Worm (Caenorhabditis elegans) whole organism, young adult: ENCODE measurements around the gene C05D12.3.

ENCODE experiments used
- F23B12.7 ChIP-seq: sonication (generic microtip); optimal IDR thresholded peaks from 2 replicates; lab custom pipeline; 2017; ENCODE audit warnings: missing genetic modification characterization, mild to moderate bottlenecking, missing compliant biosample characterization, antibody characterized with exemption, moderate library complexity; ENCODE audit not compliant: insufficient read depth
- die-1 ChIP-seq: sonication (generic microtip); optimal IDR thresholded peaks from 2 replicates; lab custom pipeline; 2016; ENCODE audit warnings: missing genotype, mild to moderate bottlenecking, missing genetic modification characterization, missing compliant biosample characterization
- madf-6 ChIP-seq: fragments of 200-800 bp; sonication (Bioruptor generic); IDR thresholded peaks from 2 replicates; pipeline ENCODE4 v1.3.6; 2022; ENCODE audit warnings: missing genetic modification reagents, missing genetic modification characterization, missing compliant biosample characterization
- sea-2 ChIP-seq: fragments of 200-800 bp; sonication (Bioruptor generic); IDR thresholded peaks from 2 replicates; pipeline ENCODE4 v1.3.6; 2022; ENCODE audit warnings: missing genetic modification characterization, missing compliant biosample characterization
- ztf-22 ChIP-seq: fragments of 200-800 bp; sonication (Bioruptor generic); optimal IDR thresholded peaks from 2 replicates; lab custom pipeline; 2018; ENCODE audit warnings: mild to moderate bottlenecking, missing genetic modification characterization, moderate library complexity, missing compliant biosample characterization

ce11 chrII:11450882-11451281 lies 25.8 kb downstream of the C05D12.3 start:
- TF ChIP-seq sea-2 (GFP tag; lab: Robert Waterston, UW) (no peak), die-1 (tag; lab: Kevin White, UChicago) (no peak), F23B12.7 (no peak), ztf-22 (GFP tag; lab: Kevin White, UChicago) (no peak), madf-6 (GFP tag; lab: Robert Waterston, UW) (no peak)
